Fruit fly (Drosophila melanogaster) whole organism: Measurements from ENCODE around the gene Alg7.

Source experiments
- CG8478 ChIP-seq: fragments of >200 bp; optimal IDR thresholded peaks from 2 replicates; lab custom pipeline; 2018; ENCODE audit warnings: inconsistent platforms
- EcR ChIP-seq, 2 experiments: fragments of >200 bp; optimal IDR thresholded peaks; 2 replicates each; lab custom pipeline; 2017; ENCODE audit warnings: missing biosample characterization in 2 of 2, missing genetic modification characterization in 2 of 2, missing genetic modification reagents in 2 of 2
- pan ChIP-seq: fragments of >200 bp; optimal IDR thresholded peaks from 2 replicates; lab custom pipeline; 2017

dm6 chr2L:13182415-13182814 is 3.4 kb downstream of the Alg7 start, which contains the start of gene Mgat3:
- no peak for TF ChIP-seq pan (lab: Kevin White, UChicago)
- TF ChIP-seq EcR (GFP tag; optimal IDR thresholded peaks at IDR 0.05; lab: Kevin White, UChicago), result no peak
- TF ChIP-seq CG8478 (lab: Kevin White, UChicago), result no peak
